Fruit fly (Drosophila melanogaster): ENCODE data around the gene vilya.

DNA sequence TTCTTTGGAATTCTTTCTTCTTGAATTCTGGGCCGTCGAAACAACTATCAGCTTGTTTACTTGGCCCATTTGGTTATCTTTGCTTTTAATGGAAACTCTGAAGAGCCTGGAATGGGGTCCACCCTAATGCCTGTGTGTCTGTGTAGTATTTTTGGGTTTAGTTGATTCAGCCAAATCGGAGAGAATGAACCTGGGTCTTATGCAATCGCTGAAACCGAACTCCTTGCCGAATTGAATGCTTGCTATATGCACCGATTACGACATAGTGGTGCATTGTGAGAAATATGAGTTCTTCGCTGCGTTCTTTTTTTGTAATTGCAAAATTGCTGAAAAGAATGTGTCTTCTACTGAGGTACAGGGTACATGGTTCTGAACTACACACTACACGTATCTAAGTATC lies 39.5 kb upstream of the vilya start:
- TF ChIP-seq vfl (GFP tag; optimal IDR thresholded peaks at IDR 0.05), result no peak
- TF ChIP-seq CkIIα-i1 (GFP tag; IDR thresholded peaks at IDR 0.05), result no peak
- TF ChIP-seq ssp (GFP tag; IDR thresholded peaks at IDR 0.05), result no peak
- TF ChIP-seq CG30431 (GFP tag; optimal IDR thresholded peaks at IDR 0.05), result no peak
- TF ChIP-seq Med (GFP tag), result no peak
- TF ChIP-seq E2f2 (GFP tag; IDR thresholded peaks at IDR 0.05), result no peak
- no peak for TF ChIP-seq Scr (GFP tag; IDR thresholded peaks at IDR 0.05; ENCODE audit: partially characterized antibody)
